Worm (Caenorhabditis elegans) whole organism, L1 larva: ENCODE measurements around the gene rpi-2.

Source experiments
- ama-1 ChIP-seq: fragments of 150-350 bp; optimal IDR thresholded peaks from 2 replicates; lab custom pipeline; 2014
- ceh-82 ChIP-seq, 3 experiments: fragments of 150-350 bp in 1 of 3; sonication (generic microtip) in 2 of 3; optimal IDR thresholded peaks; 2 replicates each; lab custom pipeline; 2014 to 2017; ENCODE audit warnings: missing biosample characterization in 3 of 3, missing genetic modification characterization in 3 of 3
- ceh-90 ChIP-seq: sonication (generic microtip); optimal IDR thresholded peaks from 2 replicates; lab custom pipeline; 2016; ENCODE audit warnings: missing genetic modification characterization, missing compliant biosample characterization
- nhr-47 ChIP-seq: sonication (generic microtip); optimal IDR thresholded peaks from 2 replicates; lab custom pipeline; 2016; ENCODE audit warnings: mild to moderate bottlenecking, missing genetic modification characterization, moderate library complexity, missing compliant biosample characterization
- pqm-1 ChIP-seq: sonication (generic microtip); optimal IDR thresholded peaks from 3 replicates; lab custom pipeline; 2017; ENCODE audit warnings: missing biosample characterization, missing genetic modification characterization

DNA sequence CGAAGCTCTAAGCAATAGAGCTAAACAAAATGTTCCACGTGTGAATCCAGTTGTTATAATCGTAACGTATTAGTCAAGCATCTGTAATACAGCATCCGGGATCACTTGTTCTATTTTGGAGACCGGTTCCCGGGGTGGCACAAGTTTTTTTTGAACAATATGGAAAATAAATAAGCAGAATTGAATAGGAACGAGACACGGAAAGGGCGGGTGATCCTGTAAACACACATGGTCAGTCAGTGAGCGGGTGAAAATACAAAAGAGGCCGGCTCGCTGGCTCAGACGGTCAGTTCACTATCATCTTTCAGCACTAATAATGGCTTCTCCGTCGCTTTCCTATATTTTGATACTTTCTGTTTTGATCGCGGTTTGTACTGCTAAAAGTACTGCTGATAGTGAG is 14.8 kb downstream of the rpi-2 start, which contains the start of gene K08D12.8:
- TF ChIP-seq nhr-47 (no peak), ama-1 (lab: Kevin White, UChicago) (no peak), ceh-82 (tag; optimal IDR thresholded peaks at IDR 0.05; lab: Kevin White, UChicago) (no peak), pqm-1 (tag; lab: Kevin White, UChicago) (no peak), ceh-90 (tag; lab: Kevin White, UChicago) (no peak)
